Worm (Caenorhabditis elegans) whole organism, L4 larva: ENCODE measurements around the gene memi-3.

Experiments used
- lin-29 ChIP-seq: fragments of 200-800 bp; sonication (Bioruptor generic); IDR thresholded peaks from 2 replicates; pipeline ENCODE4 v1.3.6; 2022; ENCODE audit warnings: missing genetic modification reagents, missing genetic modification characterization, missing compliant biosample characterization
- nhr-237 ChIP-seq: sonication (generic microtip); optimal IDR thresholded peaks from 2 replicates; lab custom pipeline; 2017; ENCODE audit warnings: missing biosample characterization, missing genetic modification characterization

DNA sequence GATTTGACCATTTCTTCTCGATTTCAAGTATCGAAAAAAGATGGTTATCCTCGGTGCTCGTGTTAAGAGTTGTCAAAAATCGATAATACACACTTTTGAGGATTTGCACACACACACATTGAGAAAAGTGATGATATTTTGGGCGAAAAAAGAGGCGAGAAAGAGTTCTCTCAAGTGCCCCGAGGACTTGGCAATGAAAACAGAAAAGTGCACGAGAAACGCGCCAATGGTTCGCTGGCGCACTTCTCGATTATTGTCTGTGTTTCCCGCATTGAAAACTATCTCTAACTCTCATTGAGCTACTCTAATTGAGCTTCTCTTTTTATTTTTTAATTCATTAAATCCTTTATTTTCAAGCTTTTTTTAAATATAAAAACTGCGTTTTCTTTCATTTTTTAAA lies 30.6 kb upstream of the memi-3 start:
- TF ChIP-seq lin-29 (GFP tag; lab: Robert Waterston, UW) (no peak), nhr-237 (tag; lab: Kevin White, UChicago) (no peak)
